Worm (Caenorhabditis elegans) whole organism, L3 larva: Measurements from ENCODE around the gene ptrg-1.

Source experiments
- ZK546.5 ChIP-seq: sonication (generic microtip); optimal IDR thresholded peaks from 2 replicates; lab custom pipeline; 2017; ENCODE audit warnings: missing biosample characterization, missing genetic modification characterization
- jun-1 ChIP-seq: fragments of 150-350 bp; optimal IDR thresholded peaks from 2 replicates; lab custom pipeline; 2014; ENCODE audit warnings: missing biosample characterization, missing genetic modification reagents, missing genetic modification characterization
- unc-62 ChIP-seq: fragments of 150-350 bp; sonication (generic microtip); optimal IDR thresholded peaks from 4 replicates; lab custom pipeline; 2014; ENCODE audit warnings: missing biosample characterization, missing genetic modification reagents, missing genetic modification characterization

- TF ChIP-seq unc-62 (GFP tag; lab: Kevin White, UChicago) (no peak), ZK546.5 (tag; lab: Kevin White, UChicago) (no peak), jun-1 (no peak)
Observed at ce11 chrIV:10164086-10164485, 30.2 kb downstream of the ptrg-1 start.
